Fruit fly (Drosophila melanogaster): ENCODE data around the gene CG14132.

CG14132 gene

dm6 chr3L:11683819-11684521 is 31.1 kb downstream of the CG14132 start, which contains the start of gene Sugb (continued):
- TF ChIP-seq lbe (GFP tag; optimal IDR thresholded peaks at IDR 0.05) (peak; percentile 62), ftz-f1 (GFP tag; optimal IDR thresholded peaks at IDR 0.05) (no peak), dmrt99B (tag; optimal IDR thresholded peaks at IDR 0.05) (peak; percentile 59), odd (GFP tag; optimal IDR thresholded peaks at IDR 0.05) (peak; percentile 59), sr (GFP tag; IDR thresholded peaks at IDR 0.05) (no peak; the same call in 1 of the 3 replicates), Neu2 (GFP tag; optimal IDR thresholded peaks at IDR 0.05; ENCODE audit: borderline replicate concordance) (no peak), CG7928 (GFP tag; optimal IDR thresholded peaks at IDR 0.05) (no peak), Med (GFP tag) (peak; percentile 92), CG8388 (GFP tag; optimal IDR thresholded peaks at IDR 0.05) (peak; percentile 36), aop (GFP tag; IDR thresholded peaks at IDR 0.05) (no peak), amos (GFP tag; IDR thresholded peaks at IDR 0.05; ENCODE audit: partially characterized antibody) (peak; percentile 65; the same call in 1 of the 2 replicates), hth (optimal IDR thresholded peaks at IDR 0.05) (no peak), CG43689 (GFP tag; IDR thresholded peaks at IDR 0.05) (no peak), dysf (GFP tag; IDR thresholded peaks at IDR 0.05) (peak; percentile 66; the same call in 1 of the 3 replicates), HLH54F (GFP tag; optimal IDR thresholded peaks at IDR 0.05) (peak; percentile 58), tio (GFP tag; optimal IDR thresholded peaks at IDR 0.05) (no peak), CG10979 (tag; optimal IDR thresholded peaks at IDR 0.05) (peak; percentile 20), Hr39 (optimal IDR thresholded peaks at IDR 0.05) (no peak), tll (GFP tag; optimal IDR thresholded peaks at IDR 0.05) (no peak), CG8765 (GFP tag; IDR thresholded peaks at IDR 0.05) (no peak), CG18764 (GFP tag; optimal IDR thresholded peaks at IDR 0.05) (peak; percentile 16), Opbp (GFP tag; IDR thresholded peaks at IDR 0.05; ENCODE audit: partially characterized antibody) (peak; percentile 30; the same call in 1 of the 3 replicates), CoRest (tag; optimal IDR thresholded peaks at IDR 0.05) (peak; percentile 64), run (tag; optimal IDR thresholded peaks at IDR 0.05) (peak; percentile 26), dpn (GFP tag; optimal IDR thresholded peaks at IDR 0.05) (peak; percentile 58 to 73), CG6813 (GFP tag; optimal IDR thresholded peaks at IDR 0.05) (peak; percentile 42), C15 (GFP tag; IDR thresholded peaks at IDR 0.05) (no peak), CG14014 (GFP tag; IDR thresholded peaks at IDR 0.05) (peak; percentile 50; the same call in 1 of the 2 replicates), onecut (GFP tag; IDR thresholded peaks at IDR 0.05) (peak; percentile 49), CG31365 (tag; optimal IDR thresholded peaks at IDR 0.05) (no peak), CG4820 (GFP tag; optimal IDR thresholded peaks at IDR 0.05) (no peak), zfh1 (GFP tag; IDR thresholded peaks at IDR 0.05) (peak; percentile 75; the same call in 2 of the 3 replicates), CG6272 (GFP tag; IDR thresholded peaks at IDR 0.05) (peak; percentile 46; the same call in 1 of the 2 replicates), Ravus (GFP tag; IDR thresholded peaks at IDR 0.05) (no peak), repo (GFP tag; optimal IDR thresholded peaks at IDR 0.05) (no peak), Oaz (GFP tag; IDR thresholded peaks at IDR 0.05) (no peak), dati (GFP tag; IDR thresholded peaks at IDR 0.05) (no peak), CG9215 (GFP tag; IDR thresholded peaks at IDR 0.05) (no peak), Bgb (GFP tag; IDR thresholded peaks at IDR 0.05; ENCODE audit: partially characterized antibody) (peak; percentile 30; the same call in 1 of the 2 replicates), rib (GFP tag; IDR thresholded peaks at IDR 0.05) (peak; percentile 63), sc (optimal IDR thresholded peaks at IDR 0.05) (no peak), sc (GFP tag; optimal IDR thresholded peaks at IDR 0.05) (no peak), GATAe (GFP tag; conservative IDR thresholded peaks at IDR 0.05) (no peak; the same call in 1 of the 2 replicates), Sry-β (GFP tag; optimal IDR thresholded peaks at IDR 0.05) (no peak), CG1233 (GFP tag; optimal IDR thresholded peaks at IDR 0.05) (peak; percentile 59), wek (GFP tag; optimal IDR thresholded peaks at IDR 0.05) (peak; percentile 44), Chrac-16 (GFP tag; optimal IDR thresholded peaks at IDR 0.05) (peak; percentile 41), Fer1 (GFP tag; optimal IDR thresholded peaks at IDR 0.05) (peak; percentile 67), emc (GFP tag; optimal IDR thresholded peaks at IDR 0.05) (no peak), Gsc (GFP tag; IDR thresholded peaks at IDR 0.05) (no peak), fru (optimal IDR thresholded peaks at IDR 0.05) (no peak)

All from whole organism, embryonic.